Worm (Caenorhabditis elegans) whole organism, late embryonic: ENCODE measurements around the gene zig-2.

Source experiments
- ahr-1 ChIP-seq: sonication (generic microtip); optimal IDR thresholded peaks from 2 replicates; lab custom pipeline; 2016; ENCODE audit warnings: missing genetic modification characterization, missing compliant biosample characterization
- ama-1 ChIP-seq: fragments of 150-350 bp; optimal IDR thresholded peaks from 2 replicates; lab custom pipeline; 2014
- ceh-9 ChIP-seq: sonication (generic microtip); optimal IDR thresholded peaks from 2 replicates; lab custom pipeline; 2016; ENCODE audit warnings: mild to moderate bottlenecking, missing genetic modification characterization, inconsistent platforms, missing compliant biosample characterization
- che-1 ChIP-seq: sonication (generic microtip); optimal IDR thresholded peaks from 2 replicates; lab custom pipeline; 2016; ENCODE audit warnings: mild to moderate bottlenecking, missing genetic modification characterization, missing compliant biosample characterization
- elt-4 ChIP-seq: sonication (generic microtip); optimal IDR thresholded peaks from 2 replicates; lab custom pipeline; 2016; ENCODE audit warnings: missing genetic modification characterization, missing compliant biosample characterization
- fkh-10 ChIP-seq: fragments of 150-350 bp; optimal IDR thresholded peaks from 2 replicates; lab custom pipeline; 2014; ENCODE audit warnings: missing biosample characterization, missing genetic modification reagents, missing genetic modification characterization
- lin-11 ChIP-seq: fragments of 200-800 bp; sonication (Bioruptor generic); optimal IDR thresholded peaks from 2 replicates; lab custom pipeline; 2018; ENCODE audit warnings: mild to moderate bottlenecking, missing genetic modification characterization, missing compliant biosample characterization
- pag-3 ChIP-seq: sonication (generic microtip); optimal IDR thresholded peaks from 2 replicates; lab custom pipeline; 2016; ENCODE audit warnings: missing compliant biosample characterization, missing genetic modification characterization, borderline replicate concordance
- pat-9 ChIP-seq: fragments of 200-800 bp; sonication (Bioruptor generic); optimal IDR thresholded peaks from 2 replicates; lab custom pipeline; 2018; ENCODE audit warnings: mild to moderate bottlenecking, missing genetic modification characterization, moderate library complexity, missing compliant biosample characterization
- pha-4 ChIP-seq: fragments of 150-350 bp; optimal IDR thresholded peaks from 2 replicates; lab custom pipeline; 2018; ENCODE audit warnings: missing biosample characterization, missing genetic modification reagents, missing genetic modification characterization
- sox-4 ChIP-seq: sonication (generic microtip); optimal IDR thresholded peaks from 2 replicates; lab custom pipeline; 2017; ENCODE audit warnings: mild to moderate bottlenecking, missing genetic modification characterization, inconsistent platforms, missing compliant biosample characterization
- syd-9 ChIP-seq: sonication (generic microtip); optimal IDR thresholded peaks from 2 replicates; lab custom pipeline; 2016; ENCODE audit warnings: mild to moderate bottlenecking, missing genetic modification characterization, moderate library complexity, missing compliant biosample characterization
- unc-86 ChIP-seq: sonication (generic microtip); optimal IDR thresholded peaks from 2 replicates; lab custom pipeline; 2016; ENCODE audit warnings: missing genetic modification characterization, missing compliant biosample characterization

- TF ChIP-seq pag-3 (tag; lab: Kevin White, UChicago) (no peak), sox-4 (tag; lab: Kevin White, UChicago) (no peak), che-1 (tag; lab: Kevin White, UChicago) (no peak), ahr-1 (no peak), pha-4 (tag; lab: Kevin White, UChicago) (no peak), syd-9 (tag; lab: Kevin White, UChicago) (no peak), elt-4 (tag; lab: Kevin White, UChicago) (no peak), pat-9 (tag; lab: Kevin White, UChicago) (no peak), fkh-10 (GFP tag; lab: Kevin White, UChicago) (no peak), unc-86 (tag; lab: Kevin White, UChicago) (no peak), ceh-9 (tag; lab: Kevin White, UChicago) (no peak), ama-1 (no peak), lin-11 (tag; lab: Kevin White, UChicago) (no peak)
Observed at ce11 chrX:12306565-12306964, 34.7 kb downstream of the zig-2 start, which contains the start of gene phf-32.
